Worm (Caenorhabditis elegans): Measurements from ENCODE around the gene F36H5.9.
A peak's percentile ranks its signal among the peaks of the same experiment; 100 is the strongest.
"Not testable (repeated sequence)": the region's sequence is repeated elsewhere in the genome, so short reads cannot be mapped to it uniquely, and the experiment has no call there.

F36H5.9 gene

ce11 chrII:1784799-1785198, 31.9 kb upstream of the F36H5.9 start, which contains the start of gene C08F1.11:
TSS of gene C08F1.11 (minus strand) at chrII:1784899.
- TF ChIP-seq ama-1 (optimal IDR thresholded peaks at IDR 0.05) (no peak), nhr-12 (tag; optimal IDR thresholded peaks at IDR 0.05) (no peak), nhr-85 (tag) (no peak), vab-15 (tag; optimal IDR thresholded peaks at IDR 0.05) (no peak), xbp-1 (tag; optimal IDR thresholded peaks at IDR 0.05) (no peak), zag-1 (tag; optimal IDR thresholded peaks at IDR 0.05) (no peak), unc-86 (tag; optimal IDR thresholded peaks at IDR 0.05) (no peak), Y116A8C.19 (tag; optimal IDR thresholded peaks at IDR 0.05; ENCODE audit: borderline replicate concordance) (no peak)

ce11 chrII:1782474-1782873, 29.6 kb upstream of the F36H5.9 start, which contains the start of gene math-4:
TSS of gene math-4 (minus strand) at chrII:1782574.
- no peak for TF ChIP-seq ceh-90 (tag; optimal IDR thresholded peaks at IDR 0.05)
- TF ChIP-seq efl-1 (optimal IDR thresholded peaks at IDR 0.05) = no peak
- peak in 1 of 2 experiments; percentile 84 for TF ChIP-seq efl-1 (GFP tag; optimal IDR thresholded peaks at IDR 0.05 in 1 of 2)
- TF ChIP-seq nhr-90 (tag; optimal IDR thresholded peaks at IDR 0.05; ENCODE audit: poor library complexity) = no peak

DNA sequence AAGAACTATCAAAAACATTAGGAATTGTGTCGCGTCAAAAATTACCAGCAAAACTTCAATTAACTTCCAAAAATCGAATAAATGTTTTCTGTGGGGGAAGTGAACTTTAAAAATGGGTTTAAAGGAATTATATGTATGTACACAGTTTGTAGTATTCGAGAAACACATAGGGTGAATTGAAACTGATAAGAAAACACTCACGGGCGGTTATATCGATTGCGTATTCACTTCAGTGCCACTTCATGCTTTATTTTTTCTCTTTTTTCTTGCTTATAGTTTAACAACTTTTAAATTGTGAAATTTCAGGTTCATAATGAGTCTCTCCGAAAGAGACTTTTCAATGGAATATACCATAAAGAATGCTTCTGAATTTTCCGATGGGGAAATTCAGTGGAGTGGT, 22.3 kb upstream of the F36H5.9 start, which contains the start of gene F36H5.14:
F36H5.14 (plus strand) TSS at position 301 of the 400 bp plus-strand sequence.
- TF ChIP-seq lsy-2 (tag; optimal IDR thresholded peaks at IDR 0.05); fkh-10 (GFP tag; optimal IDR thresholded peaks at IDR 0.05); nhr-77 (tag; optimal IDR thresholded peaks at IDR 0.05): not testable (repeated sequence)

ce11 chrII:1771785-1772184, 18.9 kb upstream of the F36H5.9 start, which contains the start of gene math-3:
TSS of gene math-3 (plus strand) at chrII:1772085.
- TF ChIP-seq nhr-77 (tag; optimal IDR thresholded peaks at IDR 0.05) (no peak), lin-35 (GFP tag; optimal IDR thresholded peaks at IDR 0.05) (no peak), nhr-12 (tag; optimal IDR thresholded peaks at IDR 0.05) (no peak), egl-13 (tag; optimal IDR thresholded peaks at IDR 0.05) (no peak), nhr-84 (tag; optimal IDR thresholded peaks at IDR 0.05) (no peak), pqm-1 (tag; optimal IDR thresholded peaks at IDR 0.05) (no peak), mdl-1 (tag; optimal IDR thresholded peaks at IDR 0.05) (no peak)

- not testable (repeated sequence) for TF ChIP-seq elt-2, tlp-1, fkh-8 (tag; optimal IDR thresholded peaks at IDR 0.05)
Observed at ce11 chrII:1771347-1771746, 18.5 kb upstream of the F36H5.9 start, which contains the start of gene math-26. TSS of gene math-26 (plus strand) at chrII:1771647.

DNA sequence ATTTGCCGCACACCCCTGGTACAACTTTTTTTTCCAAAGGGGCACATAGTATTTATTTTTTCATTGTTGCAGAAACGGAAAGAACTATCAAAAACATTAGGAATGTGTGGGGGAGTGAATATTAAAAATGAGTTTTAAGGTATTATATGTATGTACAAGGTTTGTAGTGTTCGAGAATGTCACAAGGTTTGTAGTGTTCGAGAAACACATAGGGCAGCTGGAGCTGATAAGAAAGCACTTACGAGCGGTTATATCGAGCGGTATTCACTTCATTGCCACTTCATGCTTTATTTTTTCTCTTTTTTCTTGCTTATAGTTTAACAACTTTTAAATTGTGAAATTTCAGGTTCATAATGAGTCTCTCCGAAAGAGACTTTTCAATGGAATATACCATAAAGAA, 14.6 kb upstream of the F36H5.9 start:
- TF ChIP-seq lin-35 (GFP tag; optimal IDR thresholded peaks at IDR 0.05) = peak in 1 of 2 experiments; percentile 10
- TF ChIP-seq elt-2 (tag; optimal IDR thresholded peaks at IDR 0.05) = peak; percentile 28
- not testable (repeated sequence) for TF ChIP-seq efl-1 (optimal IDR thresholded peaks at IDR 0.05)
- peak in 1 of 2 experiments; percentile 43 for TF ChIP-seq efl-1 (GFP tag; optimal IDR thresholded peaks at IDR 0.05 in 1 of 2)

ce11 chrII:1766715-1767114, 13.8 kb upstream of the F36H5.9 start:
- TF ChIP-seq fkh-4 (tag; optimal IDR thresholded peaks at IDR 0.05; ENCODE audit: borderline replicate concordance) (no peak), Y116A8C.19 (tag; optimal IDR thresholded peaks at IDR 0.05; ENCODE audit: borderline replicate concordance) (no peak), mep-1 (tag; optimal IDR thresholded peaks at IDR 0.05) (no peak), hlh-17 (GFP tag; optimal IDR thresholded peaks at IDR 0.05; ENCODE audit: borderline replicate concordance) (no peak), pag-3 (tag; optimal IDR thresholded peaks at IDR 0.05; ENCODE audit: borderline replicate concordance, insufficient read depth) (no peak), lin-39 (tag; optimal IDR thresholded peaks at IDR 0.05) (no peak), sptf-1 (tag; optimal IDR thresholded peaks at IDR 0.05) (no peak), skn-1 (tag; optimal IDR thresholded peaks at IDR 0.05) (no peak), ets-5 (GFP tag; IDR thresholded peaks at IDR 0.05) (no peak), nhr-47 (tag; optimal IDR thresholded peaks at IDR 0.05) (no peak), nhr-77 (tag; optimal IDR thresholded peaks at IDR 0.05) (no peak), pqm-1 (tag; optimal IDR thresholded peaks at IDR 0.05) (no peak), zag-1 (tag; optimal IDR thresholded peaks at IDR 0.05) (no peak), nhr-71 (tag; optimal IDR thresholded peaks at IDR 0.05) (no peak), lsy-2 (tag; optimal IDR thresholded peaks at IDR 0.05) (no peak), nhr-28 (tag; optimal IDR thresholded peaks at IDR 0.05) (no peak), unc-30 (tag; optimal IDR thresholded peaks at IDR 0.05) (no peak), xbp-1 (tag; optimal IDR thresholded peaks at IDR 0.05) (no peak), dsc-1 (tag; optimal IDR thresholded peaks at IDR 0.05) (no peak), ceh-90 (tag; optimal IDR thresholded peaks at IDR 0.05) (no peak)

Data from whole organism, L1 larva.